Worm (Caenorhabditis elegans) whole organism, L4 larva: ENCODE data around the gene oat-1.

Source experiments
- F10B5.3 ChIP-seq: sonication (generic microtip); optimal IDR thresholded peaks from 2 replicates; lab custom pipeline; 2016; ENCODE audit warnings: mild to moderate bottlenecking, missing genetic modification characterization, missing compliant biosample characterization
- F37D6.2 ChIP-seq: sonication (generic microtip); optimal IDR thresholded peaks from 2 replicates; lab custom pipeline; 2016; ENCODE audit warnings: mild to moderate bottlenecking, missing genetic modification characterization, missing compliant biosample characterization
- F49E8.2 ChIP-seq: sonication (generic microtip); optimal IDR thresholded peaks from 2 replicates; lab custom pipeline; 2016; ENCODE audit warnings: missing compliant biosample characterization, mild to moderate bottlenecking, missing genetic modification characterization, borderline replicate concordance
- R02D3.7 ChIP-seq: fragments of 150-350 bp; sonication (generic microtip); optimal IDR thresholded peaks from 3 replicates; lab custom pipeline; 2014; ENCODE audit warnings: missing biosample characterization, missing genetic modification characterization
- T26A8.4 ChIP-seq: fragments of 200-800 bp; sonication (Bioruptor generic); IDR thresholded peaks from 2 replicates; pipeline ENCODE4 v1.3.6; 2022; ENCODE audit warnings: missing genetic modification characterization, missing compliant biosample characterization
- Y5F2A.4 ChIP-seq: fragments of 200-800 bp; sonication (Bioruptor generic); optimal IDR thresholded peaks from 2 replicates; lab custom pipeline; 2018; ENCODE audit warnings: mild to moderate bottlenecking, missing genetic modification characterization, missing compliant biosample characterization
- ZK546.5 ChIP-seq, 2 experiments: sonication (generic microtip); optimal IDR thresholded peaks; 2 replicates each; lab custom pipeline; 2017; ENCODE audit warnings: missing biosample characterization in 2 of 2, missing genetic modification characterization in 2 of 2
- aha-1 ChIP-seq: fragments of 150-350 bp; peaks from one replicate; lab custom pipeline; 2014; ENCODE audit warnings: missing biosample characterization, missing genetic modification characterization
- ceh-44 ChIP-seq: fragments of 200-800 bp; sonication (Bioruptor generic); IDR thresholded peaks from 2 replicates; pipeline ENCODE4 v1.3.6; 2022; ENCODE audit warnings: missing genetic modification reagents, missing genetic modification characterization, missing compliant biosample characterization
- ceh-82 ChIP-seq: sonication (generic microtip); optimal IDR thresholded peaks from 2 replicates; lab custom pipeline; 2017; ENCODE audit warnings: missing biosample characterization, missing genetic modification characterization
- cey-2 ChIP-seq: sonication (generic microtip); optimal IDR thresholded peaks from 3 replicates; lab custom pipeline; 2017; ENCODE audit warnings: missing genetic modification characterization, mild to moderate bottlenecking, missing compliant biosample characterization, antibody characterized with exemption, borderline replicate concordance; ENCODE audit not compliant: insufficient read depth
- ctbp-1 ChIP-seq: fragments of 200-800 bp; sonication (Bioruptor generic); IDR thresholded peaks from 2 replicates; pipeline ENCODE4 v1.3.6; 2022; ENCODE audit warnings: missing genetic modification reagents, missing genetic modification characterization, missing compliant biosample characterization
- daf-16 ChIP-seq, 3 experiments: sonication (generic microtip); optimal IDR thresholded peaks; 2 replicates each; lab custom pipeline; 2016 to 2017; ENCODE audit warnings: missing genetic modification characterization in 3 of 3, missing genetic modification reagents in 3 of 3, mild to moderate bottlenecking in 2 of 3, missing compliant biosample characterization in 2 of 3, missing biosample characterization in 1 of 3, moderate library complexity in 1 of 3
- daf-19 ChIP-seq: fragments of 200-800 bp; sonication (Bioruptor generic); conservative IDR thresholded peaks from 2 replicates; pipeline ENCODE4 v1.3.6; 2022; ENCODE audit warnings: missing genetic modification characterization, missing compliant biosample characterization
- dmd-9 ChIP-seq: fragments of 200-800 bp; sonication (Bioruptor generic); IDR thresholded peaks from 2 replicates; pipeline ENCODE4 v1.3.6; 2022; ENCODE audit warnings: missing genetic modification reagents, missing genetic modification characterization, missing compliant biosample characterization
- dpl-1 ChIP-seq: fragments of 150-350 bp; optimal IDR thresholded peaks from 2 replicates; lab custom pipeline; 2014; ENCODE audit warnings: missing biosample characterization, missing genetic modification reagents, missing genetic modification characterization
- egl-27 ChIP-seq: sonication (generic microtip); optimal IDR thresholded peaks from 3 replicates; lab custom pipeline; 2017; ENCODE audit warnings: missing biosample characterization, missing genetic modification reagents, missing genetic modification characterization
- fkh-10 ChIP-seq: fragments of 150-350 bp; optimal IDR thresholded peaks from 2 replicates; lab custom pipeline; 2014; ENCODE audit warnings: missing biosample characterization, missing genetic modification reagents, missing genetic modification characterization
- hlh-30 ChIP-seq: sonication (generic microtip); optimal IDR thresholded peaks from 2 replicates; lab custom pipeline; 2017; ENCODE audit warnings: antibody characterized with exemption, mild to moderate bottlenecking, missing genetic modification characterization, missing compliant biosample characterization; ENCODE audit not compliant: insufficient read depth
- hmg-1.1 ChIP-seq: fragments of 200-800 bp; sonication (Bioruptor generic); IDR thresholded peaks from 2 replicates; pipeline ENCODE4 v1.3.6; 2022; ENCODE audit warnings: missing genetic modification reagents, missing genetic modification characterization, missing compliant biosample characterization
- lin-38 ChIP-seq: fragments of 200-800 bp; sonication (Bioruptor generic); IDR thresholded peaks from 2 replicates; pipeline ENCODE4 v1.3.6; 2022; ENCODE audit warnings: missing genetic modification reagents, missing genetic modification characterization, missing compliant biosample characterization
- lsy-2 ChIP-seq, 2 experiments: fragments of 150-350 bp in 1 of 2; sonication (generic microtip) in 1 of 2; optimal IDR thresholded peaks; 2 replicates each; lab custom pipeline; 2014 to 2017; ENCODE audit warnings: missing biosample characterization in 2 of 2, missing genetic modification characterization in 2 of 2
- madf-5 ChIP-seq, 2 experiments: fragments of 200-800 bp; sonication (Bioruptor generic); IDR thresholded peaks; 2 replicates each; pipeline ENCODE4 v1.3.6; 2022; ENCODE audit warnings: missing compliant biosample characterization in 2 of 2, missing genetic modification characterization in 2 of 2
- mdl-1 ChIP-seq, 2 experiments: fragments of 150-350 bp in 1 of 2; sonication (generic microtip) in 1 of 2; optimal IDR thresholded peaks; 2 replicates each; lab custom pipeline; 2014 to 2017; ENCODE audit warnings: missing biosample characterization in 2 of 2, missing genetic modification characterization in 2 of 2
- mdt-29 ChIP-seq: fragments of 200-800 bp; sonication (Bioruptor generic); IDR thresholded peaks from 2 replicates; pipeline ENCODE4 v1.3.6; 2022; ENCODE audit warnings: missing genetic modification reagents, missing genetic modification characterization, missing compliant biosample characterization
- mep-1 ChIP-seq: fragments of 150-350 bp; sonication (generic microtip); optimal IDR thresholded peaks from 3 replicates; lab custom pipeline; 2014; ENCODE audit warnings: missing biosample characterization, missing genetic modification characterization
- mes-2 ChIP-seq: sonication (generic microtip); optimal IDR thresholded peaks from 2 replicates; lab custom pipeline; 2016; ENCODE audit warnings: missing genotype, mild to moderate bottlenecking, missing genetic modification characterization, missing compliant biosample characterization; ENCODE audit not compliant: poor library complexity, severe bottlenecking
- mxl-2 ChIP-seq: fragments of 200-800 bp; sonication (Bioruptor generic); conservative IDR thresholded peaks from 2 replicates; pipeline ENCODE4 v1.3.6; 2022; ENCODE audit warnings: missing genetic modification reagents, missing genetic modification characterization, missing compliant biosample characterization
- nhr-11 ChIP-seq: fragments of 150-350 bp; optimal IDR thresholded peaks from 2 replicates; lab custom pipeline; 2014; ENCODE audit warnings: missing biosample characterization, missing genetic modification characterization
- nhr-237 ChIP-seq: sonication (generic microtip); optimal IDR thresholded peaks from 2 replicates; lab custom pipeline; 2017; ENCODE audit warnings: missing biosample characterization, missing genetic modification characterization
- nhr-6 ChIP-seq: fragments of 150-350 bp; optimal IDR thresholded peaks from 2 replicates; lab custom pipeline; 2014; ENCODE audit warnings: missing biosample characterization, missing genetic modification characterization
- pha-4 ChIP-seq, 2 experiments: fragments of 150-350 bp in 1 of 2; fragments of 200-800 bp in 1 of 2; sonication (Bioruptor generic) in 1 of 2; IDR thresholded peaks in 1 of 2; optimal IDR thresholded peaks in 1 of 2; 2 replicates each; pipeline versions ENCODE4 v1.3.6 to Lab custom; 2014 to 2022; ENCODE audit warnings: missing genetic modification characterization in 2 of 2, missing genetic modification reagents in 2 of 2, missing biosample characterization in 1 of 2, missing compliant biosample characterization in 1 of 2
- php-3 ChIP-seq: fragments of 200-800 bp; sonication (Bioruptor generic); IDR thresholded peaks from 2 replicates; pipeline ENCODE4 v1.3.6; 2022; ENCODE audit warnings: missing genetic modification reagents, missing genetic modification characterization, missing compliant biosample characterization
- pqm-1 ChIP-seq: sonication (generic microtip); optimal IDR thresholded peaks from 2 replicates; lab custom pipeline; 2017; ENCODE audit warnings: missing biosample characterization, missing genetic modification characterization
- rbr-2 ChIP-seq: sonication (generic microtip); optimal IDR thresholded peaks from 2 replicates; lab custom pipeline; 2016; ENCODE audit warnings: missing genotype, missing genetic modification characterization, missing compliant biosample characterization
- saeg-2 ChIP-seq: fragments of 200-800 bp; sonication (Bioruptor generic); IDR thresholded peaks from 2 replicates; pipeline ENCODE4 v1.3.6; 2022; ENCODE audit warnings: missing genetic modification reagents, missing genetic modification characterization, missing compliant biosample characterization
- sdz-12 ChIP-seq: fragments of 200-800 bp; sonication (Bioruptor generic); optimal IDR thresholded peaks from 2 replicates; lab custom pipeline; 2018; ENCODE audit warnings: mild to moderate bottlenecking, missing genetic modification characterization, missing compliant biosample characterization
- snpc-1.2 ChIP-seq: fragments of 200-800 bp; sonication (Bioruptor generic); IDR thresholded peaks from 2 replicates; pipeline ENCODE4 v1.3.6; 2022; ENCODE audit warnings: missing genetic modification reagents, missing genetic modification characterization, missing compliant biosample characterization
- unc-130 ChIP-seq: sonication (generic microtip); optimal IDR thresholded peaks from 2 replicates; lab custom pipeline; 2016; ENCODE audit warnings: missing genetic modification reagents, missing genetic modification characterization, missing compliant biosample characterization
- unc-39 ChIP-seq: sonication (generic microtip); optimal IDR thresholded peaks from 2 replicates; lab custom pipeline; 2017; ENCODE audit warnings: missing biosample characterization, missing genetic modification characterization
- unc-62 ChIP-seq, 3 experiments: fragments of 150-350 bp in 1 of 3; sonication (generic microtip); optimal IDR thresholded peaks in 2 of 3; peaks in 1 of 3; 1 replicate in 1 of 3; 2 replicates in 2 of 3; lab custom pipeline; 2014 to 2017; ENCODE audit warnings: missing biosample characterization in 3 of 3, missing genetic modification characterization in 3 of 3, missing genetic modification reagents in 3 of 3, missing genotype in 1 of 3
- zag-1 ChIP-seq: fragments of 150-350 bp; optimal IDR thresholded peaks from 2 replicates; lab custom pipeline; 2014; ENCODE audit warnings: missing biosample characterization, missing genetic modification characterization
- zfp-2 ChIP-seq: sonication (generic microtip); optimal IDR thresholded peaks from 2 replicates; lab custom pipeline; 2016; ENCODE audit warnings: mild to moderate bottlenecking, missing genetic modification characterization, missing compliant biosample characterization
- zip-11 ChIP-seq: fragments of 200-800 bp; sonication (Bioruptor generic); IDR thresholded peaks from 2 replicates; pipeline ENCODE4 v1.3.6; 2022; ENCODE audit warnings: missing genetic modification characterization, missing compliant biosample characterization
- zip-2 ChIP-seq: fragments of 150-350 bp; optimal IDR thresholded peaks from 2 replicates; lab custom pipeline; 2014; ENCODE audit warnings: missing biosample characterization, missing genetic modification characterization
- ztf-11 ChIP-seq: fragments of 150-350 bp; optimal IDR thresholded peaks from 2 replicates; lab custom pipeline; 2014; ENCODE audit warnings: missing biosample characterization, missing genetic modification characterization

Gene oat-1

DNA sequence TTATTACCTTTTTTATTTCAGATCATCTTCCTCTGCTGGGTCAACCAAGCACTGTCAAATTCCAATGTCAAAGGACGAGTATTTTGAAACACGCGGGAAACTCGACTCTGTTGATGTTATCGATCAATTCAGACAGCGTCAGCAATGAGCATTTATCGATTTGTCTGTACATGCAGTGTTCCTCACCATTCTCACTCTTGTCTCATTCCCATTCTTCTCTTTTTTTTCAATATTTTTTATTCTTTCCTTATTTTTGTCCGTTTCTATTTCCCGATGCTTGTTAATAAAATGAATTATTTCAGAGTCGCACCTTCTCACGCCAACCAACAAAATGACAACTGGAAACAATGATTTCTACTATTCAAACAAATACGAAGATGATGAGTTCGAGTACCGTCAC, 41.2 kb upstream of the oat-1 start, which contains the start of gene cks-1:
Gene cks-1 (plus strand): TSS at position 301 of the 400 bp plus-strand sequence.
- no peak for TF ChIP-seq zip-2 (tag; lab: Kevin White, UChicago)
- TF ChIP-seq saeg-2 (GFP tag; lab: Robert Waterston, UW), result no peak
- TF ChIP-seq hmg-1.1 (GFP tag; lab: Robert Waterston, UW), result no peak
- no peak for TF ChIP-seq hlh-30 (tag; lab: Kevin White, UChicago)
- TF ChIP-seq madf-5 (GFP tag; IDR thresholded peaks at IDR 0.05; lab: Robert Waterston, UW), result no peak
- TF ChIP-seq snpc-1.2 (GFP tag; lab: Robert Waterston, UW), result no peak
- no peak for TF ChIP-seq cey-2
- TF ChIP-seq F49E8.2, result no peak
- TF ChIP-seq sdz-12 (GFP tag; lab: Kevin White, UChicago), result no peak
- TF ChIP-seq zip-11 (GFP tag; lab: Robert Waterston, UW), result no peak

- TF ChIP-seq Y5F2A.4 (GFP tag; lab: Kevin White, UChicago) (no peak), nhr-6 (tag; lab: Kevin White, UChicago) (no peak), nhr-11 (tag; lab: Kevin White, UChicago) (no peak), pqm-1 (tag; lab: Kevin White, UChicago) (no peak), ztf-11 (tag; lab: Kevin White, UChicago) (no peak), F10B5.3 (tag; lab: Kevin White, UChicago) (no peak), mdt-29 (GFP tag; lab: Robert Waterston, UW) (no peak), ctbp-1 (no peak), mxl-2 (GFP tag; lab: Robert Waterston, UW) (no peak), aha-1 (no peak), madf-5 (GFP tag; IDR thresholded peaks at IDR 0.05; lab: Robert Waterston, UW) (no peak), F37D6.2 (tag; lab: Kevin White, UChicago) (no peak), unc-39 (tag; lab: Kevin White, UChicago) (no peak), sdz-12 (GFP tag; lab: Kevin White, UChicago) (no peak), ceh-44 (no peak), lsy-2 (tag; optimal IDR thresholded peaks at IDR 0.05; lab: Kevin White, UChicago) (no peak), dmd-9 (GFP tag; lab: Robert Waterston, UW) (no peak)
Measured at ce11 chrIV:8512679-8513078, 40.3 kb upstream of the oat-1 start, which contains the start of gene C09G4.4. Gene C09G4.4, plus strand, starts transcription at chrIV:8512979.

ce11 chrIV:8511056-8511455, 38.7 kb upstream of the oat-1 start, which contains the start of gene mes-6:
Gene mes-6, plus strand, starts transcription at chrIV:8511284.
- no peak for TF ChIP-seq zag-1 (tag; lab: Kevin White, UChicago)
- TF ChIP-seq unc-62 (GFP tag; optimal IDR thresholded peaks at IDR 0.05 in 1 of 2; lab: Kevin White, UChicago), result no peak
- no peak for TF ChIP-seq unc-62 (tag; optimal IDR thresholded peaks at IDR 0.05; lab: Kevin White, UChicago)
- TF ChIP-seq hmg-1.1 (GFP tag; lab: Robert Waterston, UW), result 0 out of 2 replicates have a peak, but pooled peaks have one; percentile 12
- TF ChIP-seq mep-1, result peak; percentile 46
- no peak for TF ChIP-seq rbr-2 (tag; lab: Kevin White, UChicago)
- TF ChIP-seq php-3 (GFP tag; lab: Robert Waterston, UW), result no peak
- TF ChIP-seq unc-130, result peak; percentile 39
- peak; percentile 44 for TF ChIP-seq lin-38
- no peak for TF ChIP-seq T26A8.4 (GFP tag; lab: Robert Waterston, UW)
- TF ChIP-seq daf-16 (GFP tag; optimal IDR thresholded peaks at IDR 0.05; lab: Kevin White, UChicago), result no peak
- peak; percentile 29 for TF ChIP-seq daf-16 (tag; optimal IDR thresholded peaks at IDR 0.05; lab: Kevin White, UChicago)
- TF ChIP-seq mxl-2 (GFP tag; lab: Robert Waterston, UW), result no peak
- no peak for TF ChIP-seq zfp-2 (tag; lab: Kevin White, UChicago)
- TF ChIP-seq daf-19 (GFP tag; lab: Robert Waterston, UW), result no peak
- TF ChIP-seq ceh-82 (tag; lab: Kevin White, UChicago), result no peak
- no peak for TF ChIP-seq nhr-237 (tag; lab: Kevin White, UChicago)
- no peak for TF ChIP-seq pha-4 (GFP tag; IDR thresholded peaks at IDR 0.05; lab: Robert Waterston, UW)
- TF ChIP-seq pha-4 (tag; optimal IDR thresholded peaks at IDR 0.05; lab: Kevin White, UChicago), result no peak
- TF ChIP-seq mdt-29 (GFP tag; lab: Robert Waterston, UW), result no peak
- TF ChIP-seq R02D3.7 (tag; lab: Kevin White, UChicago), result no peak
- peak; percentile 57 for TF ChIP-seq hlh-30 (tag; lab: Kevin White, UChicago)
- no peak for TF ChIP-seq mes-2 (tag; lab: Kevin White, UChicago)
- no peak for TF ChIP-seq mdl-1 (tag; optimal IDR thresholded peaks at IDR 0.05; lab: Kevin White, UChicago)
- peak; percentile 84 for TF ChIP-seq dpl-1
- TF ChIP-seq lsy-2 (tag; optimal IDR thresholded peaks at IDR 0.05; lab: Kevin White, UChicago), result peak in 1 of 2 experiments; percentile 78
- TF ChIP-seq ZK546.5 (tag; optimal IDR thresholded peaks at IDR 0.05; lab: Kevin White, UChicago), result no peak
- no peak for TF ChIP-seq egl-27 (tag; lab: Kevin White, UChicago)
- peak; percentile 20 for TF ChIP-seq fkh-10 (GFP tag; lab: Kevin White, UChicago)
- no peak for TF ChIP-seq madf-5 (GFP tag; IDR thresholded peaks at IDR 0.05; lab: Robert Waterston, UW)
